Worm (Caenorhabditis elegans): ENCODE data around the gene fip-3.

fip-3 gene

ce11 chrIII:8552125-8552524 is 37.2 kb downstream of the fip-3 start, which contains the start of gene C02D5.4:
TSS of gene C02D5.4 (plus strand) at chrIII:8552165.
- TF ChIP-seq blmp-1 (tag; optimal IDR thresholded peaks at IDR 0.05) (no peak), nhr-28 (tag; optimal IDR thresholded peaks at IDR 0.05) (no peak), ceh-39 (tag; optimal IDR thresholded peaks at IDR 0.05) (no peak), sem-2 (GFP tag; optimal IDR thresholded peaks at IDR 0.05) (no peak), nhr-237 (tag; optimal IDR thresholded peaks at IDR 0.05) (no peak), mls-2 (tag; optimal IDR thresholded peaks at IDR 0.05) (no peak), lsy-2 (tag; optimal IDR thresholded peaks at IDR 0.05) (no peak), lin-13 (tag; optimal IDR thresholded peaks at IDR 0.05) (no peak), nhr-2 (tag; optimal IDR thresholded peaks at IDR 0.05) (no peak), ceh-43 (GFP tag; optimal IDR thresholded peaks at IDR 0.05) (no peak), ces-1 (GFP tag; optimal IDR thresholded peaks at IDR 0.05) (no peak), drap-1 (GFP tag; optimal IDR thresholded peaks at IDR 0.05) (no peak), bed-3 (GFP tag; optimal IDR thresholded peaks at IDR 0.05) (no peak), lin-32 (GFP tag; optimal IDR thresholded peaks at IDR 0.05) (no peak), tbx-8 (GFP tag; optimal IDR thresholded peaks at IDR 0.05) (no peak), snpc-4 (tag; optimal IDR thresholded peaks at IDR 0.05) (no peak), flh-1 (GFP tag; optimal IDR thresholded peaks at IDR 0.05) (no peak), ztf-11 (tag; optimal IDR thresholded peaks at IDR 0.05) (no peak)

ce11 chrIII:8551705-8552104 is 37.6 kb downstream of the fip-3 start:
- TF ChIP-seq pha-4 (tag; optimal IDR thresholded peaks at IDR 0.05) (no peak), sem-2 (GFP tag; optimal IDR thresholded peaks at IDR 0.05) (no peak), ceh-83 (GFP tag; optimal IDR thresholded peaks at IDR 0.05) (no peak), lin-13 (tag; optimal IDR thresholded peaks at IDR 0.05) (no peak), nhr-2 (tag; optimal IDR thresholded peaks at IDR 0.05) (no peak), bed-3 (GFP tag; optimal IDR thresholded peaks at IDR 0.05) (no peak)

ce11 chrIII:8545515-8545914 is 43.8 kb downstream of the fip-3 start, which contains the start of gene ZC21.6:
TSS of gene ZC21.6 (minus strand) at chrIII:8545615.
- TF ChIP-seq flh-1 (GFP tag; optimal IDR thresholded peaks at IDR 0.05) (no peak), ceh-83 (GFP tag; optimal IDR thresholded peaks at IDR 0.05) (no peak), blmp-1 (tag; optimal IDR thresholded peaks at IDR 0.05) (no peak), snpc-4 (tag; optimal IDR thresholded peaks at IDR 0.05) (no peak)

Data from whole organism, mixed stage, embryonic.